Worm (Caenorhabditis elegans) whole organism, L3 larva: Measurements from ENCODE around the gene fbxa-80.
A peak's percentile ranks its signal among the peaks of the same experiment; 100 is the strongest.
"Not testable (repeated sequence)": the region's sequence is repeated elsewhere in the genome, so short reads cannot be mapped to it uniquely, and the experiment has no call there.

Experiments
- R02D3.7 ChIP-seq: fragments of 150-350 bp; optimal IDR thresholded peaks from 2 replicates; lab custom pipeline; 2014; ENCODE audit warnings: missing biosample characterization, missing genetic modification characterization
- ama-1 ChIP-seq: fragments of 150-350 bp; optimal IDR thresholded peaks from 2 replicates; lab custom pipeline; 2018
- ceh-16 ChIP-seq: sonication (generic microtip); optimal IDR thresholded peaks from 2 replicates; lab custom pipeline; 2017; ENCODE audit warnings: missing biosample characterization, missing genetic modification characterization
- ceh-28 ChIP-seq: fragments of 150-350 bp; optimal IDR thresholded peaks from 2 replicates; lab custom pipeline; 2014; ENCODE audit warnings: missing biosample characterization, missing genetic modification reagents, missing genetic modification characterization
- ceh-82 ChIP-seq: fragments of 150-350 bp; optimal IDR thresholded peaks from 2 replicates; lab custom pipeline; 2014; ENCODE audit warnings: missing biosample characterization, missing genetic modification characterization
- ceh-9 ChIP-seq: sonication (generic microtip); optimal IDR thresholded peaks from 2 replicates; lab custom pipeline; 2018; ENCODE audit warnings: missing biosample characterization, missing genetic modification characterization
- daf-12 ChIP-seq: fragments of 150-350 bp; optimal IDR thresholded peaks from 2 replicates; lab custom pipeline; 2014; ENCODE audit warnings: missing biosample characterization, missing genetic modification reagents, missing genetic modification characterization
- egl-27 ChIP-seq: sonication (generic microtip); optimal IDR thresholded peaks from 4 replicates; lab custom pipeline; 2017; ENCODE audit warnings: missing biosample characterization, missing genetic modification reagents, missing genetic modification characterization
- egl-5 ChIP-seq: fragments of 150-350 bp; optimal IDR thresholded peaks from 2 replicates; lab custom pipeline; 2017; ENCODE audit warnings: missing biosample characterization, missing genetic modification reagents, missing genetic modification characterization, inconsistent platforms
- elt-1 ChIP-seq: fragments of 150-350 bp; optimal IDR thresholded peaks from 2 replicates; lab custom pipeline; 2014; ENCODE audit warnings: missing biosample characterization, missing genetic modification characterization
- elt-2 ChIP-seq: sonication (generic microtip); optimal IDR thresholded peaks from 2 replicates; lab custom pipeline; 2016; ENCODE audit warnings: missing genetic modification reagents, mild to moderate bottlenecking, missing genetic modification characterization, missing compliant biosample characterization
- eor-1 ChIP-seq, 2 experiments: fragments of 150-350 bp; optimal IDR thresholded peaks; 2 replicates each; lab custom pipeline; 2014 to 2018; ENCODE audit warnings: missing biosample characterization in 2 of 2, missing genetic modification characterization in 2 of 2
- fkh-10 ChIP-seq: sonication (generic microtip); optimal IDR thresholded peaks from 2 replicates; lab custom pipeline; 2017; ENCODE audit warnings: missing biosample characterization, missing genetic modification reagents, missing genetic modification characterization
- hmg-11 ChIP-seq: sonication (generic microtip); optimal IDR thresholded peaks from 2 replicates; lab custom pipeline; 2016; ENCODE audit warnings: missing genetic modification characterization, missing compliant biosample characterization
- lin-15B ChIP-seq: fragments of 150-350 bp; optimal IDR thresholded peaks from 2 replicates; lab custom pipeline; 2014; ENCODE audit warnings: missing biosample characterization, missing genetic modification characterization
- lsy-12 ChIP-seq: sonication (generic microtip); optimal IDR thresholded peaks from 2 replicates; lab custom pipeline; 2016; ENCODE audit warnings: mild to moderate bottlenecking, missing genetic modification characterization, missing compliant biosample characterization
- mdl-1 ChIP-seq: fragments of 150-350 bp; optimal IDR thresholded peaks from 2 replicates; lab custom pipeline; 2014; ENCODE audit warnings: missing biosample characterization, missing genetic modification characterization
- mml-1 ChIP-seq: fragments of 150-350 bp; sonication (generic microtip); optimal IDR thresholded peaks from 3 replicates; lab custom pipeline; 2014; ENCODE audit warnings: missing biosample characterization, missing genetic modification characterization
- nfya-1 ChIP-seq: sonication (generic microtip); optimal IDR thresholded peaks from 2 replicates; lab custom pipeline; 2017; ENCODE audit warnings: missing genetic modification characterization, mild to moderate bottlenecking, missing compliant biosample characterization, antibody characterized with exemption, moderate library complexity; ENCODE audit not compliant: insufficient read depth
- nhr-237 ChIP-seq: fragments of 150-350 bp; optimal IDR thresholded peaks from 2 replicates; lab custom pipeline; 2014; ENCODE audit warnings: missing biosample characterization, missing genetic modification characterization
- nhr-25 ChIP-seq: sonication (generic microtip); optimal IDR thresholded peaks from 2 replicates; lab custom pipeline; 2017; ENCODE audit warnings: missing biosample characterization, missing genetic modification characterization
- nhr-28 ChIP-seq: fragments of 150-350 bp; optimal IDR thresholded peaks from 2 replicates; lab custom pipeline; 2014; ENCODE audit warnings: missing biosample characterization, missing genetic modification characterization
- nhr-67 ChIP-seq: fragments of 150-350 bp; optimal IDR thresholded peaks from 2 replicates; lab custom pipeline; 2014; ENCODE audit warnings: missing biosample characterization, missing genetic modification characterization
- pha-4 ChIP-seq: fragments of 150-350 bp; optimal IDR thresholded peaks from 2 replicates; lab custom pipeline; 2014; ENCODE audit warnings: missing biosample characterization, missing genetic modification reagents, missing genetic modification characterization
- pqm-1 ChIP-seq: fragments of 150-350 bp; optimal IDR thresholded peaks from 2 replicates; lab custom pipeline; 2017; ENCODE audit warnings: missing biosample characterization, missing genetic modification characterization, inconsistent platforms
- sea-2 ChIP-seq: fragments of 150-350 bp; sonication (generic microtip); optimal IDR thresholded peaks from 4 replicates; lab custom pipeline; 2014; ENCODE audit warnings: missing biosample characterization, missing genetic modification reagents, missing genetic modification characterization
- skn-1 ChIP-seq: fragments of 150-350 bp; optimal IDR thresholded peaks from 2 replicates; lab custom pipeline; 2014; ENCODE audit warnings: missing biosample characterization, missing genetic modification characterization
- snpc-4 ChIP-seq: fragments of 150-350 bp; optimal IDR thresholded peaks from 2 replicates; lab custom pipeline; 2014; ENCODE audit warnings: missing biosample characterization, missing genetic modification characterization
- tbx-2 ChIP-seq: sonication (generic microtip); optimal IDR thresholded peaks from 2 replicates; lab custom pipeline; 2016; ENCODE audit warnings: mild to moderate bottlenecking, missing genetic modification characterization, missing compliant biosample characterization
- zag-1 ChIP-seq: fragments of 150-350 bp; optimal IDR thresholded peaks from 2 replicates; lab custom pipeline; 2014; ENCODE audit warnings: missing biosample characterization, missing genetic modification characterization
- ztf-4 ChIP-seq: fragments of 150-350 bp; optimal IDR thresholded peaks from 2 replicates; lab custom pipeline; 2014; ENCODE audit warnings: missing biosample characterization, missing genetic modification characterization

Gene fbxa-80

DNA sequence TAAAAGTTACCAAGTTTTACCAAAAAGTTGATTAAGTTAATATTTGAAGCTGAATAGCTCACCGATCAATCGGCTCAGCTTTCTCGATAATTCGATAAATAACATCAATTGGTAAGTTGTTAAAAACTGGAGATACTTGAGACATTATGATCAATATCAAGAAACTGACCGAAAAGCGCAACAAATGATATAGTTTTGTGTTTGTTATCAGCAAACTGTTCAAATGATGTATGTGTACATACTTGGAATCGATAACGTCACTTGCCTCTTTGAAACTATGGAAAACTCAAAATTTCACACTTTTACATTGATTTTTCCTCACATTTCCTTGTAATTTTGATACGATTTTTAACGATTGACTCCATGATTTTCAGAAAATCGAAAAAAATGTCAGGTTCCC is at the start of gene fbxa-80, which contains the start of gene fbxa-19:
fbxa-80 (minus strand) TSS at position 173 of the 400 bp plus-strand sequence.
fbxa-19 (plus strand) TSS at position 364 of the 400 bp plus-strand sequence.
- no peak for TF ChIP-seq ceh-16 (tag; lab: Kevin White, UChicago)
- TF ChIP-seq mdl-1, result no peak
- peak; percentile 23 for TF ChIP-seq pqm-1
- no peak for TF ChIP-seq egl-5 (tag; lab: Kevin White, UChicago)
- peak; percentile 70 for TF ChIP-seq elt-2 (tag; lab: Kevin White, UChicago)
- TF ChIP-seq, all 47 proteins: peak for 2

DNA sequence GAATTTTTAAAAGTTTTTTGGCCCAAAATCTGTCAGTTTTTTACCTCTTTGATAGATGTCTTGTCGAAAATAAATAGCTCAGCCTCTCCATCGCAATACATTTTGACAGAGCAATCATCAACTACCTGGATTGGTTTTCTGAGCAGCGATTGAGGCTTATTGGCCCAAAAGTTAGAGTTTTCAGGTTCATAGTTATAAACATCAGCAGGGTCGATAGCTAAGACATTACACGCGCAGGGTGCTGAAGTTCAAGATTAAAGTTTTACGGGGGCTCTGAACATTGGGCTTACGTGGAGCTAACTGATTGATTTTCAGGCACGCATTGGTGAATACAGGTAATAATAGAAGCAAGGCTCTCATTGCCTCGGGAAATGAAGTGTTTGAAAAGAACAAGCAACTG is 44.7 kb upstream of the fbxa-80 start, which contains the start of gene Y82E9BR.9:
Y82E9BR.9 (minus strand) TSS at position 101 of the 400 bp plus-strand sequence.
- TF ChIP-seq ceh-82 (no peak), nhr-237 (tag; lab: Kevin White, UChicago) (no peak), sea-2 (no peak), fkh-10 (GFP tag; lab: Kevin White, UChicago) (no peak), ceh-28 (tag; lab: Kevin White, UChicago) (no peak), mml-1 (no peak), skn-1 (tag; lab: Kevin White, UChicago) (no peak)

DNA sequence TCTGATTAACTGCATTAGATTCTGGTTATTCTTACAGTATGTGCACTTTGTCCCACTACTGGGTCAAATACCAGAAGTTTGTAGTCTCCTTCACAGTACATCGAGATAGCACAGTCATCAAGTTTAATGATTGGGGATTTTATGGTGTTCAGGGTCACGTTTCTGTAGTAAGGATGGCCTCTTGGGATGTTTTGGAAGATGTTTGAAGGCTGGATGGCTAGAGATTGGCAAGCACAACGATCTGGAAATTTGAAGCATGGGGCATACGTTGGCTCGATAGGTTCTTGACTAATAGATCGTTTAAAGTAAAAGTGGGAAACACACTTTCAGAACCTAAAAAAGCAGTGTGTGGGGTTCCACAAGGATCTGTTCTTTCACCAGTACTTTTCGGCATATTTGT is 43.0 kb upstream of the fbxa-80 start, which contains the start of gene Y82E9BR.8:
Y82E9BR.8 (minus strand) TSS at position 101 of the 400 bp plus-strand sequence.
- TF ChIP-seq elt-1 (tag; lab: Kevin White, UChicago); ama-1; nfya-1 (tag; lab: Kevin White, UChicago): not testable (repeated sequence)

DNA sequence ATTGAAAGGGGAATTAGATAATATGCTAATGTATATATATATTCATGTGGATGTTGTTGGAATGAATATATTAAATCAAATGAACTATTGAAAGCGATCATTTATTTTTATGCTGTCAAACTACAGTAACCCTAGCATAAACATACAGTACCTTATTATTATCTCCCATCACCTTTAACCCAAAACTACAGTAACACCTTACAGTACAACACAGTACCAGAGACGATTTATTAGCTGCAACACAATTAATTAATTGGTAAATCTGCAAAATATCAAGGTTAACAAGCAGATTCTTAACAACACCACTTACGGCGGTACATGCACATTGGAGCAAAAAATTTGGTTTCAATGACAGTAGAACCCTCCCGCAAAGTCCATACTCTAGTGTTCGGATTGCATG is 40.3 kb upstream of the fbxa-80 start, which contains the start of gene Y82E9BL.1:
Y82E9BL.1 (minus strand) TSS at position 101 of the 400 bp plus-strand sequence.
- TF ChIP-seq nhr-28 (tag; lab: Kevin White, UChicago) (no peak), ztf-4 (tag; lab: Kevin White, UChicago) (no peak), elt-1 (tag; lab: Kevin White, UChicago) (no peak), hmg-11 (tag; lab: Kevin White, UChicago) (no peak), pqm-1 (no peak), ceh-82 (no peak), lsy-12 (tag; lab: Kevin White, UChicago) (no peak), R02D3.7 (tag; lab: Kevin White, UChicago) (no peak)

DNA sequence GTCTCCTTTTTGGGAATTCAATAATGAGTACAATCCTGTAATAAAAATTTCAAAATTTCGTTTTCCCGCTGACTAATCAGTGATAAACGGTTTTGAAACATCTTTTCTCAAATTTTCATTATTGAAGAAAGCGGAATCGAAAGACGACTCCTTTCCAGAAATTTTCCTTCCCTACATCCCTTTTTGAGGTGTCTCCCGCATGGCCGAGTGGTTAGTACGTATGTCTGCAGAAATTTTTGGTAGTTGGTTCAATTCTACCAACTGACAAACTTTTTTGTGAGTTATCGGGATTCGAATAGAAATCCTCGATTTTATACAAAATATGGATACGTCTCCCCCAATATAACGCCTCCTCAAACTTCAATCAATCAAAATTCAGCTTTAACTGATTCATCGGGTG is 39.5 kb upstream of the fbxa-80 start:
- TF ChIP-seq fkh-10 (GFP tag; lab: Kevin White, UChicago), result no peak
- TF ChIP-seq egl-27, result no peak
- no peak for TF ChIP-seq zag-1 (tag; lab: Kevin White, UChicago)
- TF ChIP-seq ceh-82, result no peak
- TF ChIP-seq elt-2 (tag; lab: Kevin White, UChicago), result no peak

DNA sequence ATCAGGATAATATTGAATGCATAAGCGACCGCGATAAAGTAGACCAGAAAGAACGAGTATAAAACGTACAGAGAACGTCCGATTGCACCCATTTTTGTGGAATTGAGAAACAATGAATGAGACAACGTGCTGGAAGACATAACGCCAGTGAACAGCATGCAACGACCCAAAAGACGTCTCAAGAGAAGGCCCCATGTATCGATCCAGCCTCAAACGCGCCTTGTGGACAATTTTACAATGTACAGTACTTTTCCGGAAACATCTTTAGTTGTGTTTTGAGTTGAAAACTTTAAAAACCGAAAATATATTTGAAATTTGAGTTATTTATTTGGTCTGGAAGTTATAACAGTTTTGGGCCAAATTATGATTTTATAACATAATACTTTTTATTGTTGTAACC is 35.7 kb upstream of the fbxa-80 start, which contains the start of gene Y82E9BL.3:
Y82E9BL.3 (minus strand) TSS at position 101 of the 400 bp plus-strand sequence.
- TF ChIP-seq ama-1, result no peak
- TF ChIP-seq egl-27, result no peak
- no peak for TF ChIP-seq nhr-28 (tag; lab: Kevin White, UChicago)
- no peak for TF ChIP-seq nhr-25 (tag; lab: Kevin White, UChicago)
- no peak for TF ChIP-seq lin-15B
- TF ChIP-seq daf-12 (tag; lab: Kevin White, UChicago), result no peak
- TF ChIP-seq pha-4, result no peak
- no peak for TF ChIP-seq snpc-4 (tag; lab: Kevin White, UChicago)
- no peak for TF ChIP-seq tbx-2
- no peak for TF ChIP-seq elt-1 (tag; lab: Kevin White, UChicago)
- TF ChIP-seq elt-2 (tag; lab: Kevin White, UChicago), result no peak
- TF ChIP-seq lsy-12 (tag; lab: Kevin White, UChicago), result no peak
- no peak for TF ChIP-seq fkh-10 (GFP tag; lab: Kevin White, UChicago)
- TF ChIP-seq nhr-67 (tag; lab: Kevin White, UChicago), result no peak
- TF ChIP-seq nhr-237 (tag; lab: Kevin White, UChicago), result no peak
- TF ChIP-seq ceh-16 (tag; lab: Kevin White, UChicago), result no peak
- TF ChIP-seq ceh-9 (tag; lab: Kevin White, UChicago), result no peak
- TF ChIP-seq R02D3.7 (tag; lab: Kevin White, UChicago), result no peak
- no peak for TF ChIP-seq eor-1 (tag; optimal IDR thresholded peaks at IDR 0.05; lab: Kevin White, UChicago)
- no peak for TF ChIP-seq sea-2
